Worm (Caenorhabditis elegans) whole organism, L3 larva: ENCODE results near the gene Y55D5A.1.
A peak's percentile ranks its signal among the peaks of the same experiment; 100 is the strongest.

Experiments
- R02D3.7 ChIP-seq: fragments of 150-350 bp; optimal IDR thresholded peaks from 2 replicates; lab custom pipeline; 2014; ENCODE audit warnings: missing biosample characterization, missing genetic modification characterization
- aly-2 ChIP-seq: fragments of 150-350 bp; optimal IDR thresholded peaks from 2 replicates; lab custom pipeline; 2014; ENCODE audit warnings: missing biosample characterization, missing genetic modification characterization
- ama-1 ChIP-seq: fragments of 150-350 bp; optimal IDR thresholded peaks from 2 replicates; lab custom pipeline; 2018
- ceh-16 ChIP-seq: sonication (generic microtip); optimal IDR thresholded peaks from 2 replicates; lab custom pipeline; 2017; ENCODE audit warnings: missing biosample characterization, missing genetic modification characterization
- ceh-28 ChIP-seq: fragments of 150-350 bp; optimal IDR thresholded peaks from 2 replicates; lab custom pipeline; 2014; ENCODE audit warnings: missing biosample characterization, missing genetic modification reagents, missing genetic modification characterization
- ceh-82 ChIP-seq: fragments of 150-350 bp; optimal IDR thresholded peaks from 2 replicates; lab custom pipeline; 2014; ENCODE audit warnings: missing biosample characterization, missing genetic modification characterization
- egl-27 ChIP-seq: sonication (generic microtip); optimal IDR thresholded peaks from 4 replicates; lab custom pipeline; 2017; ENCODE audit warnings: missing biosample characterization, missing genetic modification reagents, missing genetic modification characterization
- egl-5 ChIP-seq: fragments of 150-350 bp; optimal IDR thresholded peaks from 2 replicates; lab custom pipeline; 2017; ENCODE audit warnings: missing biosample characterization, missing genetic modification reagents, missing genetic modification characterization, inconsistent platforms
- elt-2 ChIP-seq: sonication (generic microtip); optimal IDR thresholded peaks from 2 replicates; lab custom pipeline; 2016; ENCODE audit warnings: missing genetic modification reagents, mild to moderate bottlenecking, missing genetic modification characterization, missing compliant biosample characterization
- elt-3 ChIP-seq, 3 experiments: fragments of 150-350 bp in 1 of 3; sonication (generic microtip) in 2 of 3; optimal IDR thresholded peaks; 2 replicates in 2 of 3; 4 replicates in 1 of 3; lab custom pipeline; 2014 to 2017; ENCODE audit warnings: missing biosample characterization in 3 of 3, missing genetic modification characterization in 3 of 3
- fkh-10 ChIP-seq: sonication (generic microtip); optimal IDR thresholded peaks from 2 replicates; lab custom pipeline; 2017; ENCODE audit warnings: missing biosample characterization, missing genetic modification reagents, missing genetic modification characterization
- fkh-2 ChIP-seq: fragments of 150-350 bp; optimal IDR thresholded peaks from 2 replicates; lab custom pipeline; 2014; ENCODE audit warnings: missing biosample characterization, missing genetic modification reagents, missing genetic modification characterization
- fos-1 ChIP-seq: fragments of 150-350 bp; optimal IDR thresholded peaks from 2 replicates; lab custom pipeline; 2014; ENCODE audit warnings: missing biosample characterization, missing genetic modification characterization
- hmg-11 ChIP-seq: sonication (generic microtip); optimal IDR thresholded peaks from 2 replicates; lab custom pipeline; 2016; ENCODE audit warnings: missing genetic modification characterization, missing compliant biosample characterization
- jun-1 ChIP-seq: fragments of 150-350 bp; optimal IDR thresholded peaks from 2 replicates; lab custom pipeline; 2014; ENCODE audit warnings: missing biosample characterization, missing genetic modification reagents, missing genetic modification characterization
- lin-15B ChIP-seq: fragments of 150-350 bp; optimal IDR thresholded peaks from 2 replicates; lab custom pipeline; 2014; ENCODE audit warnings: missing biosample characterization, missing genetic modification characterization
- lin-39 ChIP-seq: fragments of 150-350 bp; optimal IDR thresholded peaks from 2 replicates; lab custom pipeline; 2018; ENCODE audit warnings: missing biosample characterization, missing genetic modification reagents, missing genetic modification characterization
- lsy-12 ChIP-seq: sonication (generic microtip); optimal IDR thresholded peaks from 2 replicates; lab custom pipeline; 2016; ENCODE audit warnings: mild to moderate bottlenecking, missing genetic modification characterization, missing compliant biosample characterization
- mdl-1 ChIP-seq: fragments of 150-350 bp; optimal IDR thresholded peaks from 2 replicates; lab custom pipeline; 2014; ENCODE audit warnings: missing biosample characterization, missing genetic modification characterization
- nfya-1 ChIP-seq: sonication (generic microtip); optimal IDR thresholded peaks from 2 replicates; lab custom pipeline; 2017; ENCODE audit warnings: missing genetic modification characterization, mild to moderate bottlenecking, missing compliant biosample characterization, antibody characterized with exemption, moderate library complexity; ENCODE audit not compliant: insufficient read depth
- nhr-11 ChIP-seq: fragments of 150-350 bp; optimal IDR thresholded peaks from 2 replicates; lab custom pipeline; 2014; ENCODE audit warnings: missing biosample characterization, missing genetic modification characterization
- nhr-23 ChIP-seq: fragments of 150-350 bp; optimal IDR thresholded peaks from 2 replicates; lab custom pipeline; 2014; ENCODE audit warnings: missing biosample characterization, missing genetic modification reagents, missing genetic modification characterization
- nhr-25 ChIP-seq: sonication (generic microtip); optimal IDR thresholded peaks from 2 replicates; lab custom pipeline; 2017; ENCODE audit warnings: missing biosample characterization, missing genetic modification characterization
- nhr-28 ChIP-seq: fragments of 150-350 bp; optimal IDR thresholded peaks from 2 replicates; lab custom pipeline; 2014; ENCODE audit warnings: missing biosample characterization, missing genetic modification characterization
- nhr-67 ChIP-seq: fragments of 150-350 bp; optimal IDR thresholded peaks from 2 replicates; lab custom pipeline; 2014; ENCODE audit warnings: missing biosample characterization, missing genetic modification characterization
- nhr-76 ChIP-seq: fragments of 150-350 bp; sonication (generic microtip); optimal IDR thresholded peaks from 5 replicates; lab custom pipeline; 2014; ENCODE audit warnings: missing biosample characterization, missing genetic modification characterization
- pha-4 ChIP-seq: fragments of 150-350 bp; optimal IDR thresholded peaks from 2 replicates; lab custom pipeline; 2014; ENCODE audit warnings: missing biosample characterization, missing genetic modification reagents, missing genetic modification characterization
- pqm-1 ChIP-seq: fragments of 150-350 bp; optimal IDR thresholded peaks from 2 replicates; lab custom pipeline; 2017; ENCODE audit warnings: missing biosample characterization, missing genetic modification characterization, inconsistent platforms
- sea-2 ChIP-seq: fragments of 150-350 bp; sonication (generic microtip); optimal IDR thresholded peaks from 4 replicates; lab custom pipeline; 2014; ENCODE audit warnings: missing biosample characterization, missing genetic modification reagents, missing genetic modification characterization
- skn-1 ChIP-seq: fragments of 150-350 bp; optimal IDR thresholded peaks from 2 replicates; lab custom pipeline; 2014; ENCODE audit warnings: missing biosample characterization, missing genetic modification characterization
- snpc-4 ChIP-seq: fragments of 150-350 bp; optimal IDR thresholded peaks from 2 replicates; lab custom pipeline; 2014; ENCODE audit warnings: missing biosample characterization, missing genetic modification characterization
- tbx-2 ChIP-seq: sonication (generic microtip); optimal IDR thresholded peaks from 2 replicates; lab custom pipeline; 2016; ENCODE audit warnings: mild to moderate bottlenecking, missing genetic modification characterization, missing compliant biosample characterization
- unc-39 ChIP-seq: sonication (generic microtip); optimal IDR thresholded peaks from 4 replicates; lab custom pipeline; 2017; ENCODE audit warnings: missing biosample characterization, missing genetic modification characterization
- unc-62 ChIP-seq: fragments of 150-350 bp; sonication (generic microtip); optimal IDR thresholded peaks from 4 replicates; lab custom pipeline; 2014; ENCODE audit warnings: missing biosample characterization, missing genetic modification reagents, missing genetic modification characterization
- zag-1 ChIP-seq: fragments of 150-350 bp; optimal IDR thresholded peaks from 2 replicates; lab custom pipeline; 2014; ENCODE audit warnings: missing biosample characterization, missing genetic modification characterization

Y55D5A.1 gene

ce11 chrIII:2948310-2948961 is 33.8 kb upstream of the Y55D5A.1 start:
- TF ChIP-seq pha-4 (no peak), fos-1 (no peak), mdl-1 (tag; lab: Kevin White, UChicago) (no peak), elt-2 (tag; lab: Kevin White, UChicago) (peak; percentile 90), egl-5 (tag; lab: Kevin White, UChicago) (no peak), fkh-10 (GFP tag; lab: Kevin White, UChicago) (no peak), ama-1 (lab: Kevin White, UChicago) (no peak), nhr-23 (tag; lab: Kevin White, UChicago) (peak; percentile 66), ceh-82 (tag; lab: Kevin White, UChicago) (no peak), egl-27 (tag; lab: Kevin White, UChicago) (no peak), ceh-28 (tag; lab: Kevin White, UChicago) (peak; percentile 47), nhr-67 (tag; lab: Kevin White, UChicago) (no peak), ceh-16 (no peak), unc-39 (tag; lab: Kevin White, UChicago) (no peak), aly-2 (no peak), tbx-2 (tag; lab: Kevin White, UChicago) (no peak), skn-1 (no peak), nhr-25 (tag; lab: Kevin White, UChicago) (peak; percentile 57), nfya-1 (tag; lab: Kevin White, UChicago) (peak; percentile 10), jun-1 (tag; lab: Kevin White, UChicago) (peak; percentile 4), unc-62 (GFP tag; lab: Kevin White, UChicago) (no peak), pqm-1 (tag; lab: Kevin White, UChicago) (peak; percentile 83), elt-3 (tag; optimal IDR thresholded peaks at IDR 0.05; lab: Kevin White, UChicago) (no peak), R02D3.7 (no peak), sea-2 (GFP tag; lab: Kevin White, UChicago) (no peak), hmg-11 (tag; lab: Kevin White, UChicago) (no peak), lin-39 (tag; lab: Kevin White, UChicago) (no peak)

- no peak for TF ChIP-seq mdl-1 (tag; lab: Kevin White, UChicago)
- no peak for TF ChIP-seq jun-1 (tag; lab: Kevin White, UChicago)
- no peak for TF ChIP-seq lin-15B (tag; lab: Kevin White, UChicago)
- no peak for TF ChIP-seq nhr-76
These were observed 29.8 kb upstream of the Y55D5A.1 start for ce11 chrIII:2952437-2952836.

- TF ChIP-seq ceh-28 (tag; lab: Kevin White, UChicago), result peak; percentile 100
These were observed 21.4 kb upstream of the Y55D5A.1 start for ce11 chrIII:2960740-2961361.

ce11 chrIII:2961840-2962239 is 20.4 kb upstream of the Y55D5A.1 start:
- TF ChIP-seq ceh-28 (tag; lab: Kevin White, UChicago) (peak; percentile 87), nfya-1 (tag; lab: Kevin White, UChicago) (no peak)

- peak; percentile 96 for TF ChIP-seq ceh-28 (tag; lab: Kevin White, UChicago)
These were observed 19.2 kb upstream of the Y55D5A.1 start for ce11 chrIII:2962878-2963540.

- TF ChIP-seq egl-27 (tag; lab: Kevin White, UChicago), result no peak
- TF ChIP-seq nhr-25 (tag; lab: Kevin White, UChicago), result no peak
- no peak for TF ChIP-seq ceh-16
- no peak for TF ChIP-seq hmg-11 (tag; lab: Kevin White, UChicago)
- no peak for TF ChIP-seq pha-4
- TF ChIP-seq nhr-28, result no peak
- TF ChIP-seq snpc-4 (tag; lab: Kevin White, UChicago), result no peak
- TF ChIP-seq fkh-10 (GFP tag; lab: Kevin White, UChicago), result no peak
- TF ChIP-seq ceh-28 (tag; lab: Kevin White, UChicago), result no peak
- no peak for TF ChIP-seq nhr-11
- no peak for TF ChIP-seq fkh-2 (tag; lab: Kevin White, UChicago)
- no peak for TF ChIP-seq nhr-23 (tag; lab: Kevin White, UChicago)
- no peak for TF ChIP-seq zag-1
- no peak for TF ChIP-seq lsy-12 (tag; lab: Kevin White, UChicago)
- TF ChIP-seq lin-15B (tag; lab: Kevin White, UChicago), result no peak
- no peak for TF ChIP-seq R02D3.7
These were observed 16.7 kb upstream of the Y55D5A.1 start, which contains the start of gene H05C05.2 for ce11 chrIII:2965534-2965933. H05C05.2 (minus strand) TSS chrIII:2965634.
